Worm (Caenorhabditis elegans): Measurements from ENCODE around the gene B0218.5.
A peak's percentile ranks its signal among the peaks of the same experiment; 100 is the strongest.

B0218.5 gene

ce11 chrIV:8142735-8143550, 14.1 kb downstream of the B0218.5 start, which contains the start of gene pmk-2 (continued):
- TF ChIP-seq unc-86 (tag; optimal IDR thresholded peaks at IDR 0.05) (no peak), ceh-90 (tag; optimal IDR thresholded peaks at IDR 0.05) (no peak), lin-39 (tag; optimal IDR thresholded peaks at IDR 0.05) (no peak), ces-1 (GFP tag; optimal IDR thresholded peaks at IDR 0.05) (no peak), ztf-4 (tag; optimal IDR thresholded peaks at IDR 0.05) (no peak), nhr-19 (GFP tag; conservative IDR thresholded peaks at IDR 0.05) (no peak), efl-1 (optimal IDR thresholded peaks at IDR 0.05) (peak; percentile 21 to 24), efl-1 (GFP tag; optimal IDR thresholded peaks at IDR 0.05 in 1 of 2) (no peak), skn-1 (tag; optimal IDR thresholded peaks at IDR 0.05) (no peak), nhr-11 (tag; optimal IDR thresholded peaks at IDR 0.05) (peak; percentile 38), F16B12.6 (tag; optimal IDR thresholded peaks at IDR 0.05) (no peak), ceh-82 (tag; optimal IDR thresholded peaks at IDR 0.05) (peak in 1 of 3 experiments; percentile 5), lin-35 (GFP tag; optimal IDR thresholded peaks at IDR 0.05) (no peak), unc-62 (GFP tag; optimal IDR thresholded peaks at IDR 0.05) (no peak), irx-1 (tag; optimal IDR thresholded peaks at IDR 0.05) (no peak), nhr-28 (tag; optimal IDR thresholded peaks at IDR 0.05) (no peak), nhr-85 (tag) (no peak), ets-5 (GFP tag; IDR thresholded peaks at IDR 0.05) (no peak), lin-14 (GFP tag; optimal IDR thresholded peaks at IDR 0.05) (peak; percentile 76), egl-13 (tag; optimal IDR thresholded peaks at IDR 0.05) (no peak), Y116A8C.19 (tag; optimal IDR thresholded peaks at IDR 0.05; ENCODE audit: borderline replicate concordance) (no peak), egl-27 (tag; optimal IDR thresholded peaks at IDR 0.05) (no peak), hlh-17 (GFP tag; optimal IDR thresholded peaks at IDR 0.05; ENCODE audit: borderline replicate concordance) (no peak), C16A3.4 (tag; optimal IDR thresholded peaks at IDR 0.05) (no peak), vab-15 (tag; optimal IDR thresholded peaks at IDR 0.05) (no peak), snu-23 (GFP tag; optimal IDR thresholded peaks at IDR 0.05) (no peak), unc-30 (tag; optimal IDR thresholded peaks at IDR 0.05) (no peak), tlp-1 (tag; optimal IDR thresholded peaks at IDR 0.05) (no peak), fkh-10 (GFP tag; optimal IDR thresholded peaks at IDR 0.05) (no peak), fos-1 (tag; optimal IDR thresholded peaks at IDR 0.05) (peak; percentile 28), dsc-1 (tag; optimal IDR thresholded peaks at IDR 0.05) (peak; percentile 98), unc-130 (tag; optimal IDR thresholded peaks at IDR 0.05) (no peak), fkh-4 (tag; optimal IDR thresholded peaks at IDR 0.05; ENCODE audit: borderline replicate concordance) (peak; percentile 41), ceh-63 (GFP tag; optimal IDR thresholded peaks at IDR 0.05) (no peak), nhr-20 (tag; optimal IDR thresholded peaks at IDR 0.05) (peak; percentile 10), dpl-1 (GFP tag; optimal IDR thresholded peaks at IDR 0.05) (no peak), mep-1 (tag; optimal IDR thresholded peaks at IDR 0.05) (no peak), sup-37 (GFP tag; optimal IDR thresholded peaks at IDR 0.05) (no peak), C34B4.2 (tag; optimal IDR thresholded peaks at IDR 0.05) (no peak), hpl-2 (GFP tag; optimal IDR thresholded peaks at IDR 0.05) (no peak), blmp-1 (tag; optimal IDR thresholded peaks at IDR 0.05) (no peak), C04F5.9 (tag; optimal IDR thresholded peaks at IDR 0.05) (no peak), tbx-2 (tag; optimal IDR thresholded peaks at IDR 0.05) (no peak), mdl-1 (tag; optimal IDR thresholded peaks at IDR 0.05) (no peak), isw-1 (GFP tag; IDR thresholded peaks at IDR 0.05) (no peak), nhr-77 (tag; optimal IDR thresholded peaks at IDR 0.05) (no peak), nhr-71 (tag; optimal IDR thresholded peaks at IDR 0.05) (peak; percentile 68), nhr-237 (tag; optimal IDR thresholded peaks at IDR 0.05) (no peak), lin-15B (tag; optimal IDR thresholded peaks at IDR 0.05) (no peak), aly-2 (tag; optimal IDR thresholded peaks at IDR 0.05) (no peak), lsy-2 (tag; optimal IDR thresholded peaks at IDR 0.05) (peak; percentile 34 to 37)

Data from whole organism, L1 larva.